Worm (Caenorhabditis elegans): ENCODE results near the gene Y62E10A.6.

Gene Y62E10A.6

ce11 chrIV:13386043-13386442, 14.2 kb downstream of the Y62E10A.6 start, which contains the start of the genes Y62E10A.20, Y62E10A.23 and mdt-9:
Y62E10A.20 (minus strand) TSS chrIV:13386091.
Y62E10A.23 (plus strand) TSS chrIV:13386324.
mdt-9 (plus strand) TSS chrIV:13386380.
- TF ChIP-seq arid-1 (GFP tag; conservative IDR thresholded peaks at IDR 0.05) (0 out of 2 replicates have a peak, but pooled peaks have one; percentile 48), mep-1 (tag; optimal IDR thresholded peaks at IDR 0.05) (peak; percentile 86), ceh-20 (GFP tag; IDR thresholded peaks at IDR 0.05) (no peak), jun-1 (tag; optimal IDR thresholded peaks at IDR 0.05) (no peak), lsy-2 (tag; optimal IDR thresholded peaks at IDR 0.05) (peak in 1 of 2 experiments; percentile 89), hmg-1.1 (GFP tag; IDR thresholded peaks at IDR 0.05) (peak; percentile 59), ceh-28 (tag; optimal IDR thresholded peaks at IDR 0.05) (no peak), hif-1 (tag; optimal IDR thresholded peaks at IDR 0.05) (peak in 1 of 2 experiments; percentile 76), ctbp-1 (GFP tag; IDR thresholded peaks at IDR 0.05) (peak; percentile 14; the same call in 1 of the 2 replicates), F37D6.2 (tag; optimal IDR thresholded peaks at IDR 0.05) (peak; percentile 41), lin-13 (GFP tag; optimal IDR thresholded peaks at IDR 0.05) (peak; percentile 88), ceh-32 (tag; optimal IDR thresholded peaks at IDR 0.05; ENCODE audit: poor library complexity) (no peak), ama-1 (optimal IDR thresholded peaks at IDR 0.05) (peak; percentile 20), dpl-1 (GFP tag; optimal IDR thresholded peaks at IDR 0.05) (peak; percentile 74), nhr-6 (tag; optimal IDR thresholded peaks at IDR 0.05) (peak; percentile 92), nhr-77 (tag; optimal IDR thresholded peaks at IDR 0.05) (peak; percentile 38), T26A8.4 (GFP tag; IDR thresholded peaks at IDR 0.05) (0 out of 2 replicates have a peak, but pooled peaks have one; percentile 46), spr-1 (tag; optimal IDR thresholded peaks at IDR 0.05) (peak; percentile 0), ztf-7 (tag; optimal IDR thresholded peaks at IDR 0.05) (peak; percentile 65), lin-38 (GFP tag; IDR thresholded peaks at IDR 0.05) (peak; percentile 96), daf-16 (GFP tag; optimal IDR thresholded peaks at IDR 0.05) (no peak), daf-16 (tag; optimal IDR thresholded peaks at IDR 0.05) (peak; percentile 31), Y105C5A.15 (GFP tag; IDR thresholded peaks at IDR 0.05) (no peak), lin-39 (tag; optimal IDR thresholded peaks at IDR 0.05) (no peak), nhr-28 (tag; optimal IDR thresholded peaks at IDR 0.05) (peak; percentile 30), Y48G9A.11 (GFP tag; IDR thresholded peaks at IDR 0.05) (no peak), mes-2 (tag; optimal IDR thresholded peaks at IDR 0.05; ENCODE audit: poor library complexity, severe bottlenecking) (peak; percentile 94), snpc-1.2 (GFP tag; IDR thresholded peaks at IDR 0.05) (0 out of 2 replicates have a peak, but pooled peaks have one; percentile 67), unc-130 (GFP tag; optimal IDR thresholded peaks at IDR 0.05) (peak; percentile 78), skn-1 (tag; optimal IDR thresholded peaks at IDR 0.05) (no peak), hlh-30 (tag; optimal IDR thresholded peaks at IDR 0.05; ENCODE audit: insufficient read depth) (peak; percentile 45), lin-15B (tag; optimal IDR thresholded peaks at IDR 0.05) (peak; percentile 7), zip-11 (GFP tag; IDR thresholded peaks at IDR 0.05) (no peak), ceh-44 (GFP tag; IDR thresholded peaks at IDR 0.05) (no peak), spr-3 (GFP tag; optimal IDR thresholded peaks at IDR 0.05) (no peak), rbr-2 (tag; optimal IDR thresholded peaks at IDR 0.05) (peak; percentile 61), dve-1 (tag; optimal IDR thresholded peaks at IDR 0.05; ENCODE audit: insufficient read depth) (peak; percentile 70), aha-1 (tag) (peak; percentile 96), pha-4 (GFP tag; IDR thresholded peaks at IDR 0.05) (no peak), pha-4 (tag; optimal IDR thresholded peaks at IDR 0.05) (peak; percentile 29), nhr-102 (tag; optimal IDR thresholded peaks at IDR 0.05) (peak; percentile 19)

- TF ChIP-seq egl-43 (GFP tag; IDR thresholded peaks at IDR 0.05): no peak
- no peak for TF ChIP-seq lsy-2 (tag; optimal IDR thresholded peaks at IDR 0.05)
- no peak for TF ChIP-seq nhr-77 (tag; optimal IDR thresholded peaks at IDR 0.05)
- TF ChIP-seq Y48G9A.11 (GFP tag; IDR thresholded peaks at IDR 0.05): no peak
- peak in 1 of 2 experiments; percentile 88 for TF ChIP-seq unc-62 (GFP tag; optimal IDR thresholded peaks at IDR 0.05 in 1 of 2)
- no peak for TF ChIP-seq unc-62 (tag; optimal IDR thresholded peaks at IDR 0.05)
Observed at ce11 chrIV:13386903-13387302, 15.1 kb downstream of the Y62E10A.6 start, which contains the start of gene lsm-3. lsm-3 (plus strand) TSS chrIV:13387203.

Measured in whole organism, L4 larva.